Fruit fly (Drosophila melanogaster): ENCODE data around the gene CG4004.

The CG4004 gene

DNA sequence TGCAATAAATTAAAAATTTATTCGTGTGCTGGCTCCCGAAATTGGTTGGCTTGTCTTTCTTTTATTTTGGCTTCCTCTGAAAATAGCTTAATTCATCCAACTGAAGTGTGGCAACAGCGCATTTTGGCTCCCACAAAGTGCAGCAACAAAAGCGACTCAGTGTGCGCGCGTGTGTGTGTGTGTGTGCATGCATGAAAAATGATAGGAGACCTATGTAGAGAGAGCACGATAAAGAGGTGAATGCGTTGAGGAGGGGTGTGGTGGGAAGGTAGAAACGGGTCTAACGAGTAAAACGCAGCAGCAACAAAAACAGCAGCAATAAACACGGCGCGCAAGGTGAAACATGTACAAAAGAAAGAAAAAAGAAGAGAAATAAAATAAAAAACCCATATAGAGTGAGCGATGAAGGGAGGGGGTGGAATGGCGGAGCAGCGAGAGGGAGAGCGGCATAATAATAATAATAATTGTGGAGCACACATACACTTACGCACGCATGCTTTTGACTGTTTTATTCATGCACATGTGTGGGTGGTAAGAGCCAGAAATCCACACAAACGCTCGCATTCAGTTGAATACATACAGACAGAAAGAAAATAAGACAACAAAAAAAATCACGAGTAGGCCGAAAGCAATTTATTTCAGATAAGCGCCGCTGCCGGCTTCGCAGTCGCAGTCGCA is 6.8 kb upstream of the CG4004 start:
- peak; percentile 77 for TF ChIP-seq EcR (GFP tag; optimal IDR thresholded peaks at IDR 0.05)
- peak; percentile 88 for TF ChIP-seq Ets98B (GFP tag; IDR thresholded peaks at IDR 0.05)
- TF ChIP-seq CG32121 (GFP tag; IDR thresholded peaks at IDR 0.05): peak; percentile 92
- TF ChIP-seq CG8159 (tag; optimal IDR thresholded peaks at IDR 0.05): peak; percentile 79
- peak; percentile 85 for TF ChIP-seq Pif1B (GFP tag; optimal IDR thresholded peaks at IDR 0.05)
- peak; percentile 71 for TF ChIP-seq Snoo (tag; optimal IDR thresholded peaks at IDR 0.05)
- peak; percentile 86 for TF ChIP-seq Pif1A (GFP tag; optimal IDR thresholded peaks at IDR 0.05)
- TF ChIP-seq CG15710 (tag; optimal IDR thresholded peaks at IDR 0.05): peak; percentile 84
- TF ChIP-seq CG8301 (tag; optimal IDR thresholded peaks at IDR 0.05): peak; percentile 74
- TF ChIP-seq CG13204 (GFP tag; optimal IDR thresholded peaks at IDR 0.05): peak; percentile 92
- peak; percentile 51 for TF ChIP-seq D1 (tag; optimal IDR thresholded peaks at IDR 0.05)
- peak; percentile 90 for TF ChIP-seq fd96Ca (GFP tag; IDR thresholded peaks at IDR 0.05)
- TF ChIP-seq CG12605 (GFP tag; IDR thresholded peaks at IDR 0.05): peak; percentile 91
- peak; percentile 81 for TF ChIP-seq CG34367 (tag; optimal IDR thresholded peaks at IDR 0.05)
- peak; percentile 87 for TF ChIP-seq CG14655 (GFP tag; optimal IDR thresholded peaks at IDR 0.05)
- TF ChIP-seq gl (tag; optimal IDR thresholded peaks at IDR 0.05): peak; percentile 90
- peak; percentile 95 for TF ChIP-seq CG4496 (GFP tag; IDR thresholded peaks at IDR 0.05)
- peak; percentile 80 for TF ChIP-seq CG9948 (tag; optimal IDR thresholded peaks at IDR 0.05)
- peak; percentile 69 for TF ChIP-seq CG17806 (tag; optimal IDR thresholded peaks at IDR 0.05)
- TF ChIP-seq CG10348 (GFP tag; IDR thresholded peaks at IDR 0.05): no peak
- TF ChIP-seq rn (GFP tag; IDR thresholded peaks at IDR 0.05): peak; percentile 78

DNA sequence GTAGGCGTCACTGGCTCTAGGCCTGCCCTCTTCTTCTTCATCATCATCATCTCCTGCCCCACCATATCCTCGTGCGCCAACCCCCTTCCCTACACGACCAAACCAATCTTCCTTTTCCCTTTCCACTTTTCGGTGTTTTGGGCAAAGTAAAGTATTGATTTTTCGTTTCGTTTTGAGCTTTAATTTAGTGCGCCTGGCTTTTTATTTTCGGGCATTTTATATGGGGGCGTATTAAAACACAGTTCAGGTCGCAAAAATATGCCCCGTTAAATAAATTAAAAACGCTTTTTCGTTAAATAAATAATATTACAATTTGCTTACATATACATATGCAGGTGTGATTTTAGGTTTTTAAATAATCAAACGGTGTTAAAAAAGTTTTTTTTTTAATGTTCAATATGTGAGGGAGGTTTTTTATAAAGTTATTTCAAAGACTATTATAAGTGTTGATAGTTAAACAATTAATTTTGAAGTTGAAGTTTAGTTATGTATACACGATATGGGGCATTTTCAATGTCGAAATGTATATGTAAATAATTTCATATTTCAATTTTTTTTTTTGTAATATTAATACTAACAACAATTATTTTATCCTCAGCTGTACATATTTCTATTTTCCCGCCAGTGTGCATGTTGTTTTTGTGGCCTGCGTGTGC is 6.1 kb upstream of the CG4004 start:
- TF ChIP-seq CG10348 (GFP tag; IDR thresholded peaks at IDR 0.05) (no peak), CG9948 (tag; optimal IDR thresholded peaks at IDR 0.05) (peak; percentile 46), EcR (GFP tag; optimal IDR thresholded peaks at IDR 0.05) (no peak), CG12605 (GFP tag; IDR thresholded peaks at IDR 0.05) (no peak), Pif1A (GFP tag; optimal IDR thresholded peaks at IDR 0.05) (no peak), CG32121 (GFP tag; IDR thresholded peaks at IDR 0.05) (peak; percentile 64), CG17806 (tag; optimal IDR thresholded peaks at IDR 0.05) (peak; percentile 42), gl (tag; optimal IDR thresholded peaks at IDR 0.05) (no peak), Snoo (tag; optimal IDR thresholded peaks at IDR 0.05) (peak; percentile 58), fd96Ca (GFP tag; IDR thresholded peaks at IDR 0.05) (no peak), CG14655 (GFP tag; optimal IDR thresholded peaks at IDR 0.05) (peak; percentile 54), CG15710 (tag; optimal IDR thresholded peaks at IDR 0.05) (peak; percentile 37), rn (GFP tag; IDR thresholded peaks at IDR 0.05) (no peak), CG13204 (GFP tag; optimal IDR thresholded peaks at IDR 0.05) (no peak), CG34367 (tag; optimal IDR thresholded peaks at IDR 0.05) (peak; percentile 11), Ets98B (GFP tag; IDR thresholded peaks at IDR 0.05) (no peak), D1 (tag; optimal IDR thresholded peaks at IDR 0.05) (peak; percentile 45), CG8301 (tag; optimal IDR thresholded peaks at IDR 0.05) (peak; percentile 13), CG4496 (GFP tag; IDR thresholded peaks at IDR 0.05) (peak; percentile 40; the same call in 1 of the 3 replicates), Pif1B (GFP tag; optimal IDR thresholded peaks at IDR 0.05) (no peak), CG8159 (tag; optimal IDR thresholded peaks at IDR 0.05) (peak; percentile 65)

DNA sequence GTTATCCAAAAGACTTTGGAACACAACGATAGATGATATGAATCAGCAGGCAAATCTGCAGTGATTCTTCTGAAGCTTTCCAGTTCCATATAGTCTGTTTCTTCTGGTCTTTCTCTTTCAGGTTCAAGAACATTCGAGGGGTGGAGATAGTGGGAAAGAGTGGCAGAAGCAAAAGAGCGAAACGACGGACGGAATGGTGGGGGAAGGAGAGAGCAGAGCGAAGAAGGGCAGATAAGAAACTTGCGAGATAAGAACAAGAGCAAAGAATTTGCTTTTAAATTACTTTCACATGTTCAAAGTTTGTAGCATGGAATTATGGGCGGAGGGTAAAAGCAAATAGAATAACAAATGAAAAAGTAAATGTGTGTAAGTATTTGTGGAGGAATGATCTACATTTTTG is 5.0 kb upstream of the CG4004 start:
- TF ChIP-seq EcR (GFP tag; optimal IDR thresholded peaks at IDR 0.05): peak; percentile 74
- peak; percentile 37 for TF ChIP-seq CG14655 (GFP tag; optimal IDR thresholded peaks at IDR 0.05)
- TF ChIP-seq CG13204 (GFP tag; optimal IDR thresholded peaks at IDR 0.05): no peak

DNA sequence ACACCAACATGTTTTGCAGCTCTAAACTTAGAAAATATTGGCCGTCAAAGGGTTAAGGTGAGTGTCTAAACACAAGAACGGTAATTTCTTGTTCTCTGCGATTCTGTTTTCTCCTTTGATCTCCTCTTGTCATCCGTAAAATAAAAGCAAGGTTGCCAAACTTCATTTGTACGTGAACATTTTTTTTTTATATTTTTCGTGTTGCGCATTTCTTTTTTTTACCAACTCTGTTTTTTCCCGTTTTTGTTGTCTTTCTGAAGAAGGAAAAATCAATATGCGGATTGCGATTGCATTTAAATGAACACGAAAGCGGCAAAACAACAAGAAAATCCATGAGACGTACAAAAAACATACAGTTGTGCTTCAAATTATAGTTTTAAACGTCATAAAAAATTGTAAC is 4.2 kb upstream of the CG4004 start:
- no peak for TF ChIP-seq fd96Ca (GFP tag; IDR thresholded peaks at IDR 0.05)
- no peak for TF ChIP-seq CG10348 (GFP tag; IDR thresholded peaks at IDR 0.05)
- no peak for TF ChIP-seq CG17806 (tag; optimal IDR thresholded peaks at IDR 0.05)
- no peak for TF ChIP-seq Pif1B (GFP tag; optimal IDR thresholded peaks at IDR 0.05)
- no peak for TF ChIP-seq CG9948 (tag; optimal IDR thresholded peaks at IDR 0.05)

DNA sequence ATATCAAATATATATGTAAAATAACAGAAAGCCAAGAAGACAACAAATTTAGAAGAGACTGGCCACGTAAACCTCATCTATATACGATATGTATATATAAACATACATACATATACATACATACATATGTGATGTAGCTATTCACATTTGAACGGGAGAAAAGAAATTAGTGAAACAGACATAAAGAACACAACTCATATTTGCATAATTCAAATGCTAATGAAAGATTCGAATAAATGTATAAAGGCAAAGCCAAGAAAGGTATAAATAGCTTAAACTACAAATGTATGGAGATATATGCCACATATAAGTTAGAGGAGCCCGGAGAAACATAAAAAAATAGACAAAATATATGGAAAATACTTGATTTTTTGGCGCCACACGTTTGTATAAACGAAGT is 3.6 kb upstream of the CG4004 start:
- TF ChIP-seq rn (GFP tag; IDR thresholded peaks at IDR 0.05) (no peak), CG12605 (GFP tag; IDR thresholded peaks at IDR 0.05) (no peak), fd96Ca (GFP tag; IDR thresholded peaks at IDR 0.05) (no peak), CG34367 (tag; optimal IDR thresholded peaks at IDR 0.05) (no peak), Pif1B (GFP tag; optimal IDR thresholded peaks at IDR 0.05) (no peak), CG17806 (tag; optimal IDR thresholded peaks at IDR 0.05) (no peak), D1 (tag; optimal IDR thresholded peaks at IDR 0.05) (no peak), CG4496 (GFP tag; IDR thresholded peaks at IDR 0.05) (no peak)

DNA sequence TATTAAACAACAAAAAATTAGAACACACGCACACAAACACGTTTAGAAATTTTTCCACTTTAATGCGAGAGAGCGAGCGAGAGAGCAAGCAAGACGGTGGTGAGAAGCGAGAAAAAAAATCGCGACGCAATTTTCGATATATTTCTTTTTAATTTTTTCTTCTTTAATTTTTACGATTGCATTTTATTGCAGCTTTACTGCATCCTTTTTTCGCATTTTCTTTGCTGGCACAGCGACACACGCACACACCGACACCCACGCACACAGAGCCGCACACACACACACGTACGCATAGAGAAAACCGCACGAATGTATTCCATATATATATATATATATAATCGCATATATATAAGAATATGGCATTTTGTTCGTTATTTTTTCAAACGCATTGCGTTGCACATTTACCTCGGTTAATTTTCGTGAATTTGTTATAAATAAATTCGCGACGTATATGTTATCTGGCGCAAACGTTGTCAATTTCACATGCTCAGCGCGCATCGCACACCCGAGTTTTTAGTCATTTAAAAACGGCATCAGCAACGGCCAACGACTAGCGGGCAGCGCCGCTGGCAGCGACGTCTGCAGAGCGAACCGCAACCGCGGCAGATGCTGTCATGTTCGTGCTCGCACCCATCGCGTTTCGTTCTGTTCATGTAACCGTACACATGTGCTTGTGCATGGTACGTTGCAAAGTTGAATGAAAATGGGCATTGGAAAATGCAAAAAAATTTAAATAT is 1.9 kb upstream of the CG4004 start, which contains the start of gene Smr:
TSS of gene Smr (minus strand) at position 705 of the 737 bp plus-strand sequence.
- TF ChIP-seq CG8159 (tag; optimal IDR thresholded peaks at IDR 0.05): no peak
- peak; percentile 25 for TF ChIP-seq EcR (GFP tag; optimal IDR thresholded peaks at IDR 0.05)
- TF ChIP-seq Ets98B (GFP tag; IDR thresholded peaks at IDR 0.05): peak; percentile 17; the same call in 1 of the 2 replicates
- peak; percentile 54; the same call in 1 of the 3 replicates for TF ChIP-seq CG4496 (GFP tag; IDR thresholded peaks at IDR 0.05)
- TF ChIP-seq Pif1B (GFP tag; optimal IDR thresholded peaks at IDR 0.05): no peak
- TF ChIP-seq CG10348 (GFP tag; IDR thresholded peaks at IDR 0.05): no peak
- no peak for TF ChIP-seq CG15710 (tag; optimal IDR thresholded peaks at IDR 0.05)

All from whole organism, pupa.